Fruit fly (Drosophila melanogaster) whole organism, embryonic: ENCODE measurements around the gene CG7497.

Source experiments
- Atf6 ChIP-seq: fragments of 200-800 bp; sonication (Bioruptor generic); IDR thresholded peaks from 2 replicates; pipeline ENCODE4 v1.3.6; 2022; ENCODE audit warnings: missing biosample characterization, missing genetic modification characterization
- Awh ChIP-seq: fragments of 200-800 bp; sonication (Bioruptor generic); IDR thresholded peaks from 2 replicates; pipeline ENCODE4, ENCODE4 v1.3.6; 2022; ENCODE audit warnings: missing biosample characterization, missing genetic modification characterization
- B-H2 ChIP-seq: fragments of 200-800 bp; sonication (Bioruptor generic); optimal IDR thresholded peaks from 2 replicates; lab custom pipeline; 2018; ENCODE audit warnings: missing biosample characterization, mild to moderate bottlenecking, missing genetic modification characterization
- CG10274 ChIP-seq: fragments of 200-800 bp; sonication (Bioruptor generic); optimal IDR thresholded peaks from 3 replicates; lab custom pipeline; 2017; ENCODE audit warnings: missing biosample characterization, mild to moderate bottlenecking, missing genetic modification characterization
- CG10366 ChIP-seq: fragments of 200-800 bp; sonication (Bioruptor generic); IDR thresholded peaks from 2 replicates; pipeline ENCODE4 v1.3.6; 2022; ENCODE audit warnings: missing biosample characterization, missing genetic modification characterization
- CG10654 ChIP-seq: fragments of 200-800 bp; sonication (Bioruptor generic); optimal IDR thresholded peaks from 2 replicates; lab custom pipeline; 2016; ENCODE audit warnings: missing biosample characterization, missing genetic modification characterization
- CG11247 ChIP-seq: fragments of 200-800 bp; sonication (Bioruptor generic); IDR thresholded peaks from 2 replicates; pipeline ENCODE4 v1.3.6; 2022; ENCODE audit warnings: missing biosample characterization, missing genetic modification characterization
- CG11723 ChIP-seq: fragments of 200-800 bp; sonication (Bioruptor generic); optimal IDR thresholded peaks from 2 replicates; lab custom pipeline; 2017; ENCODE audit warnings: missing biosample characterization, mild to moderate bottlenecking, missing genetic modification characterization
- CG12104 ChIP-seq: fragments of 200-800 bp; sonication (Bioruptor generic); optimal IDR thresholded peaks from 3 replicates; lab custom pipeline; 2016; ENCODE audit warnings: missing biosample characterization, missing genetic modification characterization
- CG12236 ChIP-seq: fragments of 200-800 bp; sonication (Bioruptor generic); optimal IDR thresholded peaks from 2 replicates; lab custom pipeline; 2016; ENCODE audit warnings: missing biosample characterization, missing genetic modification characterization
- CG12391 ChIP-seq: fragments of 200-800 bp; sonication (Bioruptor generic); optimal IDR thresholded peaks from 3 replicates; lab custom pipeline; 2018; ENCODE audit warnings: missing biosample characterization, mild to moderate bottlenecking, missing genetic modification characterization, moderate library complexity
- CG14965 ChIP-seq: fragments of 200-800 bp; sonication (Bioruptor generic); optimal IDR thresholded peaks from 2 replicates; lab custom pipeline; 2016; ENCODE audit warnings: missing biosample characterization, missing genetic modification characterization, borderline replicate concordance
- CG15011 ChIP-seq: fragments of 200-800 bp; sonication (Bioruptor generic); optimal IDR thresholded peaks from 3 replicates; lab custom pipeline; 2018; ENCODE audit warnings: missing biosample characterization, mild to moderate bottlenecking, missing genetic modification characterization
- CG16863 ChIP-seq: fragments of 200-800 bp; sonication (Bioruptor generic); optimal IDR thresholded peaks from 3 replicates; lab custom pipeline; 2016; ENCODE audit warnings: missing biosample characterization, missing genetic modification characterization
- CG2202 ChIP-seq: fragments of 200-800 bp; sonication (Bioruptor generic); optimal IDR thresholded peaks from 2 replicates; lab custom pipeline; 2018; ENCODE audit warnings: missing biosample characterization, mild to moderate bottlenecking, missing genetic modification characterization
- CG42726 ChIP-seq: fragments of 200-800 bp; sonication (Bioruptor generic); IDR thresholded peaks from 2 replicates; pipeline ENCODE4 v1.3.6; 2022; ENCODE audit warnings: missing biosample characterization, missing genetic modification characterization; ENCODE audit not compliant: partially characterized antibody
- CG4360 ChIP-seq: fragments of 200-800 bp; sonication (Bioruptor generic); IDR thresholded peaks from 2 replicates; pipeline ENCODE4 v1.3.6; 2022; ENCODE audit warnings: missing biosample characterization, missing genetic modification characterization
- CG4854 ChIP-seq: fragments of 200-800 bp; sonication (Bioruptor generic); optimal IDR thresholded peaks from 2 replicates; lab custom pipeline; 2016; ENCODE audit warnings: missing biosample characterization, missing genetic modification characterization, inconsistent platforms
- CG6175 ChIP-seq: fragments of 200-800 bp; sonication (Bioruptor generic); IDR thresholded peaks from 3 replicates; pipeline ENCODE4 v1.3.6; 2022; ENCODE audit warnings: missing biosample characterization, missing genetic modification characterization
- CoRest ChIP-seq: fragments of 200-800 bp; sonication (Bioruptor generic); optimal IDR thresholded peaks from 3 replicates; lab custom pipeline; 2018; ENCODE audit warnings: missing biosample characterization, mild to moderate bottlenecking, missing genetic modification characterization, moderate library complexity
- Dip2 ChIP-seq: fragments of 200-800 bp; sonication (Bioruptor generic); IDR thresholded peaks from 2 replicates; pipeline ENCODE4 v1.3.6; 2022; ENCODE audit warnings: missing biosample characterization, missing genetic modification characterization
- HLHmδ ChIP-seq: fragments of 200-800 bp; sonication (Bioruptor generic); optimal IDR thresholded peaks from 2 replicates; lab custom pipeline; 2018; ENCODE audit warnings: missing biosample characterization, mild to moderate bottlenecking, missing genetic modification characterization, moderate library complexity
- Hsf ChIP-seq: fragments of 200-800 bp; sonication (Bioruptor generic); optimal IDR thresholded peaks from 3 replicates; lab custom pipeline; 2016; ENCODE audit warnings: missing biosample characterization, missing genetic modification characterization
- MTF-1 ChIP-seq: fragments of 200-800 bp; sonication (Bioruptor generic); optimal IDR thresholded peaks from 2 replicates; lab custom pipeline; 2018; ENCODE audit warnings: missing biosample characterization, mild to moderate bottlenecking, missing genetic modification characterization, borderline replicate concordance
- Mad ChIP-seq: fragments of 200-800 bp; sonication (Bioruptor generic); optimal IDR thresholded peaks from 2 replicates; lab custom pipeline; 2016; ENCODE audit warnings: missing biosample characterization, missing genetic modification characterization
- Oaz ChIP-seq: fragments of 200-800 bp; sonication (Bioruptor generic); IDR thresholded peaks from 2 replicates; pipeline ENCODE4 v1.3.6; 2022; ENCODE audit warnings: missing biosample characterization, missing genetic modification characterization
- Sox100B ChIP-seq: fragments of 200-800 bp; sonication (Bioruptor generic); optimal IDR thresholded peaks from 3 replicates; lab custom pipeline; 2018; ENCODE audit warnings: missing biosample characterization, mild to moderate bottlenecking, missing genetic modification characterization
- Xbp1 ChIP-seq: fragments of 200-800 bp; sonication (Bioruptor generic); optimal IDR thresholded peaks from 3 replicates; lab custom pipeline; 2016; ENCODE audit warnings: missing biosample characterization, mild to moderate bottlenecking, missing genetic modification characterization
- amos ChIP-seq: fragments of 200-800 bp; sonication (Bioruptor generic); IDR thresholded peaks from 2 replicates; pipeline ENCODE4 v1.3.6; 2022; ENCODE audit warnings: missing biosample characterization, missing genetic modification characterization; ENCODE audit not compliant: partially characterized antibody
- cas ChIP-seq: fragments of 200-800 bp; sonication (Bioruptor generic); IDR thresholded peaks from 2 replicates; pipeline ENCODE4 v1.3.6; 2022; ENCODE audit warnings: missing biosample characterization, missing genetic modification characterization
- cato ChIP-seq: fragments of 200-800 bp; sonication (Bioruptor generic); optimal IDR thresholded peaks from 2 replicates; lab custom pipeline; 2016; ENCODE audit warnings: missing biosample characterization, missing genetic modification characterization, borderline replicate concordance
- dimm ChIP-seq: fragments of 200-800 bp; sonication (Bioruptor generic); IDR thresholded peaks from 2 replicates; pipeline ENCODE4 v1.3.6; 2022; ENCODE audit warnings: missing biosample characterization, missing genetic modification characterization
- en ChIP-seq: fragments of 200-800 bp; sonication (Bioruptor generic); optimal IDR thresholded peaks from 2 replicates; lab custom pipeline; 2016; ENCODE audit warnings: missing biosample characterization, missing genetic modification characterization
- esg ChIP-seq: fragments of 200-800 bp; sonication (Bioruptor generic); conservative IDR thresholded peaks from 2 replicates; pipeline ENCODE4 v1.3.6; 2022; ENCODE audit warnings: missing biosample characterization, missing genetic modification characterization
- ewg ChIP-seq: fragments of 200-800 bp; sonication (Bioruptor generic); optimal IDR thresholded peaks from 3 replicates; lab custom pipeline; 2017; ENCODE audit warnings: mild to moderate bottlenecking, missing biosample characterization, missing genetic modification reagents, missing genetic modification characterization
- exex ChIP-seq: fragments of 200-800 bp; sonication (Bioruptor generic); optimal IDR thresholded peaks from 4 replicates; lab custom pipeline; 2018; ENCODE audit warnings: missing biosample characterization, mild to moderate bottlenecking, missing genetic modification characterization, moderate library complexity
- eyg ChIP-seq: fragments of 200-800 bp; sonication (Bioruptor generic); optimal IDR thresholded peaks from 3 replicates; lab custom pipeline; 2016; ENCODE audit warnings: missing biosample characterization, missing genetic modification characterization
- hbn ChIP-seq: fragments of 200-800 bp; sonication (Bioruptor generic); IDR thresholded peaks from 2 replicates; pipeline ENCODE4 v1.3.6; 2022; ENCODE audit warnings: missing biosample characterization, missing genetic modification characterization; ENCODE audit not compliant: partially characterized antibody
- her ChIP-seq: fragments of 200-800 bp; sonication (Bioruptor generic); optimal IDR thresholded peaks from 2 replicates; lab custom pipeline; 2016; ENCODE audit warnings: missing biosample characterization, missing genetic modification characterization
- ind ChIP-seq: fragments of 200-800 bp; sonication (Bioruptor generic); optimal IDR thresholded peaks from 3 replicates; lab custom pipeline; 2016; ENCODE audit warnings: missing biosample characterization, missing genetic modification characterization
- run ChIP-seq: fragments of 200-800 bp; sonication (Bioruptor generic); optimal IDR thresholded peaks from 3 replicates; lab custom pipeline; 2018; ENCODE audit warnings: missing biosample characterization, mild to moderate bottlenecking, missing genetic modification characterization
- sna ChIP-seq: fragments of 200-800 bp; sonication (Bioruptor generic); IDR thresholded peaks from 2 replicates; pipeline ENCODE4 v1.3.6; 2022; ENCODE audit warnings: missing biosample characterization, missing genetic modification characterization; ENCODE audit not compliant: partially characterized antibody
- stc ChIP-seq: fragments of 200-800 bp; sonication (Bioruptor generic); IDR thresholded peaks from 2 replicates; pipeline ENCODE4 v1.3.6; 2022; ENCODE audit warnings: missing biosample characterization, missing genetic modification characterization
- tap ChIP-seq: fragments of 200-800 bp; optimal IDR thresholded peaks from 3 replicates; lab custom pipeline; 2019; ENCODE audit warnings: missing biosample characterization, mild to moderate bottlenecking, missing genetic modification characterization, moderate library complexity
- tin ChIP-seq: fragments of 200-800 bp; sonication (Bioruptor generic); optimal IDR thresholded peaks from 3 replicates; lab custom pipeline; 2016; ENCODE audit warnings: missing biosample characterization, missing genetic modification characterization
- tna ChIP-seq: fragments of 200-800 bp; sonication (Bioruptor generic); IDR thresholded peaks from 2 replicates; pipeline ENCODE4 v1.3.6; 2022; ENCODE audit warnings: missing biosample characterization, missing genetic modification characterization; ENCODE audit not compliant: partially characterized antibody
- wor ChIP-seq: fragments of 200-800 bp; sonication (Bioruptor generic); IDR thresholded peaks from 2 replicates; pipeline ENCODE4 v1.3.6; 2022; ENCODE audit warnings: missing biosample characterization, missing genetic modification characterization
- zf30C ChIP-seq: fragments of 200-800 bp; sonication (Bioruptor generic); optimal IDR thresholded peaks from 3 replicates; lab custom pipeline; 2018; ENCODE audit warnings: missing biosample characterization, mild to moderate bottlenecking, missing genetic modification characterization
- zfh2 ChIP-seq: fragments of 200-800 bp; sonication (Bioruptor generic); optimal IDR thresholded peaks from 2 replicates; lab custom pipeline; 2016; ENCODE audit warnings: missing biosample characterization, missing genetic modification characterization

Gene CG7497

dm6 chr3L:17658423-17659267 lies 25.4 kb downstream of the CG7497 start (continued):
- TF ChIP-seq CG16863 (GFP tag; lab: Kevin White, UChicago) (peak; percentile 87), CG2202 (tag; lab: Kevin White, UChicago) (peak; percentile 56), CG11723 (GFP tag; lab: Kevin White, UChicago) (peak; percentile 78), CG4854 (peak; percentile 75), tna (GFP tag; lab: Robert Waterston, UW) (no peak), ind (GFP tag; lab: Kevin White, UChicago) (peak; percentile 90), hbn (GFP tag; lab: Robert Waterston, UW) (no peak), MTF-1 (GFP tag; lab: Kevin White, UChicago) (peak; percentile 87), en (GFP tag; lab: Kevin White, UChicago) (peak; percentile 65), zfh2 (GFP tag; lab: Kevin White, UChicago) (peak; percentile 97), tin (GFP tag; lab: Kevin White, UChicago) (peak; percentile 79), tap (tag; lab: Kevin White, UChicago) (peak; percentile 81), Oaz (GFP tag; lab: Robert Waterston, UW) (peak; percentile 77), B-H2 (GFP tag; lab: Kevin White, UChicago) (peak; percentile 63), CG42726 (no peak), Awh (GFP tag; lab: Robert Waterston, UW) (peak; percentile 86), cato (GFP tag; lab: Kevin White, UChicago) (peak; percentile 19), HLHmδ (GFP tag; lab: Kevin White, UChicago) (peak; percentile 51), CG15011 (GFP tag; lab: Kevin White, UChicago) (peak; percentile 77), Hsf (peak; percentile 93), CG10654 (GFP tag; lab: Kevin White, UChicago) (peak; percentile 74), Dip2 (GFP tag; lab: Robert Waterston, UW) (peak; percentile 32; the same call in 1 of the 2 replicates), cas (GFP tag; lab: Robert Waterston, UW) (peak; percentile 85), esg (peak; percentile 86), CG4360 (peak; percentile 69), dimm (GFP tag; lab: Robert Waterston, UW) (peak; percentile 84), CG10366 (peak; percentile 93), run (tag; lab: Kevin White, UChicago) (peak; percentile 51), Mad (GFP tag; lab: Kevin White, UChicago) (peak; percentile 77), CG12391 (tag; lab: Kevin White, UChicago) (peak; percentile 80), Atf6 (GFP tag; lab: Robert Waterston, UW) (peak; percentile 93), CG12104 (GFP tag; lab: Kevin White, UChicago) (peak; percentile 27), amos (GFP tag; lab: Robert Waterston, UW) (no peak), wor (GFP tag; lab: Robert Waterston, UW) (peak; percentile 74), CG12236 (peak; percentile 75), CG6175 (GFP tag; lab: Robert Waterston, UW) (peak; percentile 90; the same call in 2 of the 3 replicates), zf30C (GFP tag; lab: Kevin White, UChicago) (peak; percentile 36), CoRest (tag; lab: Kevin White, UChicago) (peak; percentile 78), exex (tag; lab: Kevin White, UChicago) (peak; percentile 86), CG14965 (GFP tag; lab: Kevin White, UChicago) (peak; percentile 69), stc (GFP tag; lab: Robert Waterston, UW) (peak; percentile 93), CG11247 (peak; percentile 93), her (GFP tag; lab: Kevin White, UChicago) (peak; percentile 93), CG10274 (GFP tag; lab: Kevin White, UChicago) (peak; percentile 73), Sox100B (GFP tag; lab: Kevin White, UChicago) (peak; percentile 42), eyg (GFP tag; lab: Kevin White, UChicago) (peak; percentile 90), sna (GFP tag; lab: Robert Waterston, UW) (no peak), ewg (GFP tag; lab: Kevin White, UChicago) (peak; percentile 68), Xbp1 (GFP tag; lab: Kevin White, UChicago) (peak; percentile 86)
